Worm (Caenorhabditis elegans) whole organism, L2 larva: ENCODE measurements around the gene atg-13.

Experiments used
- Y55F3AM.14 ChIP-seq: fragments of 200-800 bp; sonication (Bioruptor generic); optimal IDR thresholded peaks from 2 replicates; lab custom pipeline; 2018; ENCODE audit warnings: mild to moderate bottlenecking, missing genetic modification characterization, missing compliant biosample characterization
- ZK546.5 ChIP-seq: sonication (generic microtip); optimal IDR thresholded peaks from 2 replicates; lab custom pipeline; 2017; ENCODE audit warnings: missing biosample characterization, missing genetic modification characterization
- ama-1 ChIP-seq: fragments of 150-350 bp; optimal IDR thresholded peaks from 2 replicates; lab custom pipeline; 2018; ENCODE audit warnings: inconsistent platforms
- egl-27 ChIP-seq: sonication (generic microtip); optimal IDR thresholded peaks from 3 replicates; lab custom pipeline; 2017; ENCODE audit warnings: missing biosample characterization, missing genetic modification reagents, missing genetic modification characterization
- elt-3 ChIP-seq: sonication (generic microtip); optimal IDR thresholded peaks from 2 replicates; lab custom pipeline; 2017; ENCODE audit warnings: missing biosample characterization, missing genetic modification characterization
- lsy-2 ChIP-seq, 2 experiments: fragments of 150-350 bp in 1 of 2; sonication (generic microtip) in 1 of 2; optimal IDR thresholded peaks; 2 replicates each; lab custom pipeline; 2014 to 2017; ENCODE audit warnings: missing biosample characterization in 2 of 2, missing genetic modification characterization in 2 of 2
- mbf-1 ChIP-seq: sonication (generic microtip); optimal IDR thresholded peaks from 2 replicates; lab custom pipeline; 2017; ENCODE audit warnings: missing biosample characterization, missing genetic modification characterization
- nhr-10 ChIP-seq: sonication (generic microtip); optimal IDR thresholded peaks from 2 replicates; lab custom pipeline; 2017; ENCODE audit warnings: missing biosample characterization, missing genetic modification characterization
- nhr-237 ChIP-seq: fragments of 150-350 bp; optimal IDR thresholded peaks from 2 replicates; lab custom pipeline; 2014; ENCODE audit warnings: missing biosample characterization, missing genetic modification characterization
- nhr-77 ChIP-seq: fragments of 150-350 bp; optimal IDR thresholded peaks from 2 replicates; lab custom pipeline; 2014; ENCODE audit warnings: missing biosample characterization, missing genetic modification characterization
- sma-9 ChIP-seq, 2 experiments: fragments of 150-350 bp in 1 of 2; sonication (generic microtip) in 1 of 2; optimal IDR thresholded peaks; 2 replicates each; lab custom pipeline; 2014 to 2016; ENCODE audit warnings: missing genetic modification characterization in 2 of 2, mild to moderate bottlenecking in 1 of 2, missing biosample characterization in 1 of 2, missing compliant biosample characterization in 1 of 2, missing genetic modification reagents in 1 of 2, moderate library complexity in 1 of 2
- snpc-4 ChIP-seq: fragments of 150-350 bp; optimal IDR thresholded peaks from 2 replicates; lab custom pipeline; 2014; ENCODE audit warnings: missing biosample characterization, missing genetic modification characterization
- unc-62 ChIP-seq: fragments of 150-350 bp; optimal IDR thresholded peaks from 2 replicates; lab custom pipeline; 2014; ENCODE audit warnings: missing biosample characterization, missing genetic modification reagents, missing genetic modification characterization
- ztf-4 ChIP-seq: fragments of 150-350 bp; optimal IDR thresholded peaks from 2 replicates; lab custom pipeline; 2014; ENCODE audit warnings: missing biosample characterization, missing genetic modification characterization

ce11 chrIII:8155166-8155565 lies 2.8 kb downstream of the atg-13 start, which contains the start of gene D2007.1:
- TF ChIP-seq lsy-2 (tag; optimal IDR thresholded peaks at IDR 0.05; lab: Kevin White, UChicago) (peak in 1 of 2 experiments; percentile 1), unc-62 (no peak), nhr-77 (tag; lab: Kevin White, UChicago) (no peak), ztf-4 (tag; lab: Kevin White, UChicago) (no peak), nhr-10 (tag; lab: Kevin White, UChicago) (no peak), mbf-1 (tag; lab: Kevin White, UChicago) (no peak), elt-3 (tag; lab: Kevin White, UChicago) (no peak), egl-27 (tag; lab: Kevin White, UChicago) (no peak), Y55F3AM.14 (GFP tag; lab: Kevin White, UChicago) (no peak), snpc-4 (tag; lab: Kevin White, UChicago) (no peak), ZK546.5 (tag; lab: Kevin White, UChicago) (no peak), ama-1 (lab: Kevin White, UChicago) (no peak), nhr-237 (tag; lab: Kevin White, UChicago) (no peak), sma-9 (GFP tag; optimal IDR thresholded peaks at IDR 0.05; lab: Kevin White, UChicago) (no peak), sma-9 (tag; optimal IDR thresholded peaks at IDR 0.05; lab: Kevin White, UChicago) (no peak)
